Worm (Caenorhabditis elegans) whole organism, L3 larva: ENCODE data around the gene F53B2.8.
"Not testable (repeated sequence)": the region's sequence is repeated elsewhere in the genome, so short reads cannot be mapped to it uniquely, and the experiment has no call there.

ENCODE experiments used
- aly-2 ChIP-seq: fragments of 150-350 bp; optimal IDR thresholded peaks from 2 replicates; lab custom pipeline; 2014; ENCODE audit warnings: missing biosample characterization, missing genetic modification characterization
- egl-5 ChIP-seq: fragments of 150-350 bp; optimal IDR thresholded peaks from 2 replicates; lab custom pipeline; 2017; ENCODE audit warnings: missing biosample characterization, missing genetic modification reagents, missing genetic modification characterization, inconsistent platforms
- elt-1 ChIP-seq: fragments of 150-350 bp; optimal IDR thresholded peaks from 2 replicates; lab custom pipeline; 2014; ENCODE audit warnings: missing biosample characterization, missing genetic modification characterization
- nhr-23 ChIP-seq: fragments of 150-350 bp; optimal IDR thresholded peaks from 2 replicates; lab custom pipeline; 2014; ENCODE audit warnings: missing biosample characterization, missing genetic modification reagents, missing genetic modification characterization
- zag-1 ChIP-seq: fragments of 150-350 bp; optimal IDR thresholded peaks from 2 replicates; lab custom pipeline; 2014; ENCODE audit warnings: missing biosample characterization, missing genetic modification characterization
- ztf-4 ChIP-seq: fragments of 150-350 bp; optimal IDR thresholded peaks from 2 replicates; lab custom pipeline; 2014; ENCODE audit warnings: missing biosample characterization, missing genetic modification characterization

Gene F53B2.8

DNA sequence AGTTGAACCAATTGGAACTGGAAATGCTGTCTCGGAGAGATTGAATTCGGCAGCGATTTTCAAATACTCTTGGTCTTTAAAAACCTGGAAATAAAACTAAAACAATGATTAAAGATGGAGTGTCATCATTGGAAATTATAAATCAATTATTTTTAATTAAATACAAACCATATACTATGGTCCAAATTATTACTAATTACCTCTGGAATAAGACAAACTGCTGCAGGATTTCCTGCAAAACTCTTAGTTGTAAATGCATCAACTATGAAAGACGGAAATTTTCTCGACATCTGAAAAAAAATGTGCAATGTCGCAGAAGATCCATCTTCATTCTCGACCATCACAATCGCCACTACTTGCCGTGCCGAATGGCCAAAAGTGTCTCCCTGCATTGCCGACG is 48.5 kb downstream of the F53B2.8 start, which contains the start of gene igdb-1:
TSS of gene igdb-1 (plus strand) at position 301 of the 400 bp plus-strand sequence.
- not testable (repeated sequence) for TF ChIP-seq egl-5, nhr-23, aly-2 (tag; lab: Kevin White, UChicago)
- TF ChIP-seq, all 47 proteins: peak for 0; not testable (repeated sequence) for 47

DNA sequence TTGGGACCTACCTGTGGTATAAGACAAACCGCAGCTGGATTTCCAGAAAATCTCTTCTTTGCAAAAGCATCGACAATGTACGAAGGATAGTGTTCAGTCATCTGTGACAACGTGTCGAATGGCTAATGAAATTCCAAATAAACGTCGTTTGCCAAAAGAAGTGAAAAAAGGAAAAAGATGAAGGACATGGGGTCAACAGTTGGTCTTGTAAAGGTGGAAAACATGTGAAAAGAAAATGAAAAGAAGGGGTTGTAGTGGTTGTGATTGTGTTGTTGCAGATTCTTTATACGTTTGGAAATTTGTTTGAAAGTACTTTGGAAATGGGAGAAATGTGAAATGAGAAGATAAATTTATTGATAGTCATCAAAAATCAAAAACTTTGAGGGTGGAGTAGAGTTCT is 50.3 kb downstream of the F53B2.8 start, which contains the start of gene T04A11.1:
TSS of gene T04A11.1 (minus strand) at position 101 of the 400 bp plus-strand sequence.
- TF ChIP-seq zag-1 (tag; lab: Kevin White, UChicago); ztf-4; elt-1 (tag; lab: Kevin White, UChicago): not testable (repeated sequence)
